Worm (Caenorhabditis elegans): Measurements from ENCODE around the gene C38C3.3.

DNA sequence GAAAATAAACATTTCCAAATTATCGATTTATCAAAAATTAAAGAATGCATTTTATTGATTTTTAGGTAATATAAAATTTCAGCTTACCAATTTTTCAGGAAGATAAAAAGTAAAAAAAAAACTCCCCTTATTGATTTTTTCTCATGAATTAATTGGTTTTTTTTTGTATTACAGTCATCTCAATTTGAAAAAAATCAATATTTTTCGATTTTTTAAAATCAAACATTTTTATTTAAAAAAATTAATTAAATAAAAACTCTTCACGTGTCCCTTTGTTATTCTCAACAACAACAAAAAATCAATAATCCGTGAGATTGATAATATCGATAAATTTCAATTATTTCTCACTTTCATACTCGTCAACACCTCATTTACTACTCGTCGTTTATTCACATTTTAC is at the start of gene C38C3.3:
- TF ChIP-seq W03F9.2 (tag; optimal IDR thresholded peaks at IDR 0.05): no peak
- TF ChIP-seq him-1 (tag; optimal IDR thresholded peaks at IDR 0.05): no peak
- TF ChIP-seq dao-5 (tag; optimal IDR thresholded peaks at IDR 0.05): no peak

All from whole organism, L4/young adult.